In genomic region chr3R:7506314-7506988, dm6 we compare ENCODE assay signal across 1 fruit fly cellular context.
TF ChIP-seq lines count a peak whose summit lies in the region.

No protein-coding gene starts in this region.

TF ChIP-seq in whole organism, embryonic, 481 proteins besides CTCF, POLR2A, EP300 and RAD21 (continued from another document and continues in another):
- TF ChIP-seq bowl (GFP tag; IDR thresholded peaks at IDR 0.05; lab: Robert Waterston, UW) (0 out of 2 replicates have a peak, but pooled peaks have one; percentile 49), CG9437 (GFP tag; optimal IDR thresholded peaks at IDR 0.05; lab: Kevin White, UChicago) (peak; percentile 60), her (GFP tag; optimal IDR thresholded peaks at IDR 0.05; lab: Kevin White, UChicago) (peak; percentile 85), NfI (GFP tag; optimal IDR thresholded peaks at IDR 0.05; lab: Kevin White, UChicago) (peak; percentile 83), PHDP (tag; optimal IDR thresholded peaks at IDR 0.05; lab: Kevin White, UChicago) (peak; percentile 89), insv (GFP tag; optimal IDR thresholded peaks at IDR 0.05; lab: Kevin White, UChicago) (no peak), CG6791 (GFP tag; IDR thresholded peaks at IDR 0.05; lab: Robert Waterston, UW; ENCODE audit: partially characterized antibody) (no peak), h (optimal IDR thresholded peaks at IDR 0.05; lab: Kevin White, UChicago) (no peak), C15 (GFP tag; IDR thresholded peaks at IDR 0.05; lab: Robert Waterston, UW) (peak; percentile 77), Taf1 (GFP tag; IDR thresholded peaks at IDR 0.05; lab: Robert Waterston, UW) (peak; percentile 84), trem (tag; optimal IDR thresholded peaks at IDR 0.05; lab: Kevin White, UChicago) (no peak), CG4730 (GFP tag; IDR thresholded peaks at IDR 0.05; lab: Robert Waterston, UW) (peak; percentile 62), mam (GFP tag; optimal IDR thresholded peaks at IDR 0.05; lab: Kevin White, UChicago) (peak; percentile 93), slp2 (GFP tag; optimal IDR thresholded peaks at IDR 0.05; lab: Kevin White, UChicago) (peak; percentile 68), crc (GFP tag; optimal IDR thresholded peaks at IDR 0.05; lab: Kevin White, UChicago) (peak; percentile 83), gsb-n (tag; optimal IDR thresholded peaks at IDR 0.05; lab: Kevin White, UChicago) (no peak), fd3F (GFP tag; optimal IDR thresholded peaks at IDR 0.05; lab: Kevin White, UChicago) (peak; percentile 87), CG6272 (GFP tag; IDR thresholded peaks at IDR 0.05; lab: Robert Waterston, UW) (peak; percentile 59), ssp (GFP tag; IDR thresholded peaks at IDR 0.05; lab: Robert Waterston, UW) (peak; percentile 62; the same call in 1 of the 2 replicates), CG13296 (GFP tag; optimal IDR thresholded peaks at IDR 0.05; lab: Kevin White, UChicago) (peak; percentile 81), GATAe (GFP tag; conservative IDR thresholded peaks at IDR 0.05; lab: Robert Waterston, UW) (no peak; the same call in 1 of the 2 replicates), mld (GFP tag; IDR thresholded peaks at IDR 0.05; lab: Robert Waterston, UW; ENCODE audit: partially characterized antibody) (no peak), CG2889 (GFP tag; IDR thresholded peaks at IDR 0.05; lab: Robert Waterston, UW) (peak; percentile 86), CG1647 (GFP tag; optimal IDR thresholded peaks at IDR 0.05; lab: Kevin White, UChicago) (peak; percentile 64), CG3065 (GFP tag; optimal IDR thresholded peaks at IDR 0.05; lab: Kevin White, UChicago) (no peak), CG4328 (GFP tag; optimal IDR thresholded peaks at IDR 0.05; lab: Kevin White, UChicago) (peak; percentile 26), CG30020 (tag; optimal IDR thresholded peaks at IDR 0.05; lab: Kevin White, UChicago) (no peak), CG12071 (GFP tag; optimal IDR thresholded peaks at IDR 0.05; lab: Kevin White, UChicago) (peak; percentile 79), knrl (GFP tag; IDR thresholded peaks at IDR 0.05; lab: Robert Waterston, UW; ENCODE audit: partially characterized antibody) (no peak), run (tag; optimal IDR thresholded peaks at IDR 0.05; lab: Kevin White, UChicago) (peak; percentile 10), nom (GFP tag; optimal IDR thresholded peaks at IDR 0.05; lab: Kevin White, UChicago) (no peak), Ssrp (tag; optimal IDR thresholded peaks at IDR 0.05; lab: Kevin White, UChicago) (no peak), Doc3 (GFP tag; IDR thresholded peaks at IDR 0.05; lab: Robert Waterston, UW; ENCODE audit: partially characterized antibody) (no peak), CG9727 (GFP tag; optimal IDR thresholded peaks at IDR 0.05; lab: Kevin White, UChicago) (peak; percentile 89), Atf3 (GFP tag; optimal IDR thresholded peaks at IDR 0.05; lab: Kevin White, UChicago) (peak; percentile 39), CG12769 (tag; optimal IDR thresholded peaks at IDR 0.05; lab: Kevin White, UChicago) (peak; percentile 97), zen2 (GFP tag; IDR thresholded peaks at IDR 0.05; lab: Robert Waterston, UW; ENCODE audit: partially characterized antibody) (no peak), CG13287 (GFP tag; IDR thresholded peaks at IDR 0.05; lab: Robert Waterston, UW; ENCODE audit: partially characterized antibody) (no peak), CG4404 (GFP tag; IDR thresholded peaks at IDR 0.05; lab: Robert Waterston, UW) (peak; percentile 53), CG1792 (GFP tag; optimal IDR thresholded peaks at IDR 0.05; lab: Kevin White, UChicago) (peak; percentile 82), CG7987 (GFP tag; optimal IDR thresholded peaks at IDR 0.05; lab: Kevin White, UChicago) (peak; percentile 63), otp (GFP tag; IDR thresholded peaks at IDR 0.05; lab: Robert Waterston, UW) (no peak; the same call in 2 of the 3 replicates), jing (GFP tag; optimal IDR thresholded peaks at IDR 0.05; lab: Kevin White, UChicago) (peak; percentile 42), bcd (GFP tag; optimal IDR thresholded peaks at IDR 0.05; lab: Kevin White, UChicago) (peak; percentile 84), dati (GFP tag; IDR thresholded peaks at IDR 0.05; lab: Robert Waterston, UW) (no peak), CG3407 (GFP tag; optimal IDR thresholded peaks at IDR 0.05; lab: Kevin White, UChicago) (no peak), CG12299 (tag; optimal IDR thresholded peaks at IDR 0.05; lab: Kevin White, UChicago) (peak; percentile 51), vfl (GFP tag; optimal IDR thresholded peaks at IDR 0.05; lab: Kevin White, UChicago) (peak; percentile 86), CG10431 (GFP tag; optimal IDR thresholded peaks at IDR 0.05; lab: Kevin White, UChicago) (no peak), grn (GFP tag; optimal IDR thresholded peaks at IDR 0.05; lab: Kevin White, UChicago) (peak; percentile 23), CG10147 (GFP tag; optimal IDR thresholded peaks at IDR 0.05; lab: Kevin White, UChicago) (peak; percentile 92), CG9817 (tag; optimal IDR thresholded peaks at IDR 0.05; lab: Kevin White, UChicago) (peak; percentile 82), Mrtf (GFP tag; IDR thresholded peaks at IDR 0.05; lab: Robert Waterston, UW) (peak; percentile 81; the same call in 2 of the 3 replicates), Nf-YC (tag; optimal IDR thresholded peaks at IDR 0.05; lab: Kevin White, UChicago) (peak; percentile 0), Sry-δ (GFP tag; optimal IDR thresholded peaks at IDR 0.05; lab: Kevin White, UChicago) (peak; percentile 56), Drgx (GFP tag; IDR thresholded peaks at IDR 0.05; lab: Robert Waterston, UW) (no peak; the same call in 1 of the 2 replicates), CG16815 (GFP tag; optimal IDR thresholded peaks at IDR 0.05; lab: Kevin White, UChicago) (peak; percentile 58), CG12659 (GFP tag; optimal IDR thresholded peaks at IDR 0.05; lab: Kevin White, UChicago) (peak; percentile 86), toy (GFP tag; IDR thresholded peaks at IDR 0.05; lab: Robert Waterston, UW) (peak; percentile 77; the same call in 1 of the 2 replicates), slou (GFP tag; optimal IDR thresholded peaks at IDR 0.05; lab: Kevin White, UChicago) (peak; percentile 44), CG11723 (GFP tag; optimal IDR thresholded peaks at IDR 0.05; lab: Kevin White, UChicago) (peak; percentile 23), Mad (GFP tag; optimal IDR thresholded peaks at IDR 0.05; lab: Kevin White, UChicago) (peak; percentile 79), Antp (GFP tag; optimal IDR thresholded peaks at IDR 0.05; lab: Kevin White, UChicago) (peak; percentile 82), CG42726 (GFP tag; IDR thresholded peaks at IDR 0.05; lab: Robert Waterston, UW; ENCODE audit: partially characterized antibody) (no peak), D19A (tag; optimal IDR thresholded peaks at IDR 0.05; lab: Kevin White, UChicago) (no peak), ATbp (GFP tag; optimal IDR thresholded peaks at IDR 0.05; lab: Kevin White, UChicago) (no peak), CG14860 (GFP tag; IDR thresholded peaks at IDR 0.05; lab: Robert Waterston, UW; ENCODE audit: partially characterized antibody) (no peak), CoRest (tag; optimal IDR thresholded peaks at IDR 0.05; lab: Kevin White, UChicago) (peak; percentile 86), sim (GFP tag; IDR thresholded peaks at IDR 0.05; lab: Robert Waterston, UW) (no peak), eve (GFP tag; optimal IDR thresholded peaks at IDR 0.05; lab: Kevin White, UChicago) (peak in 1 of 2 experiments; percentile 24), Lpt (GFP tag; optimal IDR thresholded peaks at IDR 0.05; lab: Kevin White, UChicago) (no peak), sob (GFP tag; IDR thresholded peaks at IDR 0.05; lab: Robert Waterston, UW) (peak; percentile 90), CG7786 (GFP tag; optimal IDR thresholded peaks at IDR 0.05; lab: Kevin White, UChicago) (peak; percentile 90), Bgb (GFP tag; IDR thresholded peaks at IDR 0.05; lab: Robert Waterston, UW; ENCODE audit: partially characterized antibody) (no peak), ab (GFP tag; optimal IDR thresholded peaks at IDR 0.05; lab: Kevin White, UChicago) (peak; percentile 78), CG31224 (GFP tag; IDR thresholded peaks at IDR 0.05; lab: Robert Waterston, UW) (peak; percentile 83), Hey (tag; optimal IDR thresholded peaks at IDR 0.05; lab: Kevin White, UChicago) (peak; percentile 3), p53 (GFP tag; optimal IDR thresholded peaks at IDR 0.05; lab: Kevin White, UChicago) (peak; percentile 53), Doc2 (GFP tag; IDR thresholded peaks at IDR 0.05; lab: Robert Waterston, UW) (0 out of 2 replicates have a peak, but pooled peaks have one; percentile 36), CG13424 (tag; optimal IDR thresholded peaks at IDR 0.05; lab: Kevin White, UChicago) (peak; percentile 67), CG17568 (GFP tag; optimal IDR thresholded peaks at IDR 0.05; lab: Kevin White, UChicago) (peak; percentile 57), CG12236 (GFP tag; optimal IDR thresholded peaks at IDR 0.05; lab: Kevin White, UChicago) (peak; percentile 27), eyg (GFP tag; optimal IDR thresholded peaks at IDR 0.05; lab: Kevin White, UChicago) (peak; percentile 86), MBD-R2 (GFP tag; IDR thresholded peaks at IDR 0.05; lab: Robert Waterston, UW) (peak; percentile 80), CG7556 (GFP tag; optimal IDR thresholded peaks at IDR 0.05; lab: Kevin White, UChicago) (peak; percentile 79), CG12219 (GFP tag; optimal IDR thresholded peaks at IDR 0.05; lab: Kevin White, UChicago) (peak; percentile 58), rib (GFP tag; IDR thresholded peaks at IDR 0.05; lab: Robert Waterston, UW) (peak; percentile 91), CG15696 (tag; optimal IDR thresholded peaks at IDR 0.05; lab: Kevin White, UChicago) (peak; percentile 27), gro (GFP tag; optimal IDR thresholded peaks at IDR 0.05; lab: Kevin White, UChicago) (peak; percentile 96), HLH4C (GFP tag; IDR thresholded peaks at IDR 0.05; lab: Robert Waterston, UW; ENCODE audit: partially characterized antibody) (no peak), unpg (GFP tag; optimal IDR thresholded peaks at IDR 0.05; lab: Kevin White, UChicago) (peak; percentile 84), CG11696 (GFP tag; IDR thresholded peaks at IDR 0.05; lab: Robert Waterston, UW) (peak; percentile 57; the same call in 1 of the 2 replicates), Hsf (GFP tag; optimal IDR thresholded peaks at IDR 0.05; lab: Kevin White, UChicago) (peak; percentile 86), klu (GFP tag; IDR thresholded peaks at IDR 0.05; lab: Robert Waterston, UW) (peak; percentile 70; the same call in 1 of the 2 replicates), Rx (GFP tag; IDR thresholded peaks at IDR 0.05; lab: Robert Waterston, UW) (no peak), tin (GFP tag; optimal IDR thresholded peaks at IDR 0.05; lab: Kevin White, UChicago) (peak; percentile 52), fu2 (GFP tag; optimal IDR thresholded peaks at IDR 0.05; lab: Kevin White, UChicago) (peak; percentile 87), CG9797 (GFP tag; optimal IDR thresholded peaks at IDR 0.05; lab: Kevin White, UChicago) (no peak), HLH3B (GFP tag; IDR thresholded peaks at IDR 0.05; lab: Robert Waterston, UW) (peak; percentile 57), Elba2 (GFP tag; optimal IDR thresholded peaks at IDR 0.05; lab: Kevin White, UChicago) (no peak), CG10959 (GFP tag; IDR thresholded peaks at IDR 0.05; lab: Robert Waterston, UW) (no peak), bbx (GFP tag; IDR thresholded peaks at IDR 0.05; lab: Robert Waterston, UW; ENCODE audit: partially characterized antibody) (no peak), BtbVII (GFP tag; optimal IDR thresholded peaks at IDR 0.05; lab: Kevin White, UChicago) (peak; percentile 80), croc (GFP tag; conservative IDR thresholded peaks at IDR 0.05; lab: Robert Waterston, UW) (0 out of 3 replicates have a peak, but pooled peaks have one; percentile 14), Dad (GFP tag; optimal IDR thresholded peaks at IDR 0.05; lab: Kevin White, UChicago) (peak; percentile 78), hb (GFP tag; IDR thresholded peaks at IDR 0.05; lab: Robert Waterston, UW; ENCODE audit: partially characterized antibody) (no peak), emc (GFP tag; optimal IDR thresholded peaks at IDR 0.05; lab: Kevin White, UChicago) (peak; percentile 85), dm (GFP tag; optimal IDR thresholded peaks at IDR 0.05; lab: Kevin White, UChicago) (peak; percentile 69), CG2199 (GFP tag; IDR thresholded peaks at IDR 0.05; lab: Robert Waterston, UW) (no peak), CG15073 (GFP tag; optimal IDR thresholded peaks at IDR 0.05; lab: Kevin White, UChicago) (no peak), CG3847 (GFP tag; IDR thresholded peaks at IDR 0.05; lab: Robert Waterston, UW) (peak; percentile 93), luna (GFP tag; optimal IDR thresholded peaks at IDR 0.05; lab: Kevin White, UChicago) (peak; percentile 93), CG33213 (GFP tag; optimal IDR thresholded peaks at IDR 0.05; lab: Kevin White, UChicago) (peak; percentile 66), gcm2 (GFP tag; optimal IDR thresholded peaks at IDR 0.05; lab: Kevin White, UChicago) (peak; percentile 39), caup (GFP tag; optimal IDR thresholded peaks at IDR 0.05; lab: Kevin White, UChicago; ENCODE audit: severe bottlenecking) (peak; percentile 90), CG10321 (GFP tag; IDR thresholded peaks at IDR 0.05; lab: Robert Waterston, UW) (peak; percentile 57), z (GFP tag; IDR thresholded peaks at IDR 0.05; lab: Robert Waterston, UW) (no peak), CG10209 (GFP tag; optimal IDR thresholded peaks at IDR 0.05; lab: Kevin White, UChicago) (peak; percentile 81), CG10565 (GFP tag; optimal IDR thresholded peaks at IDR 0.05; lab: Kevin White, UChicago) (no peak), org-1 (GFP tag; optimal IDR thresholded peaks at IDR 0.05; lab: Kevin White, UChicago) (peak; percentile 73), tgo (GFP tag; IDR thresholded peaks at IDR 0.05; lab: Robert Waterston, UW) (peak; percentile 80), CG11247 (GFP tag; IDR thresholded peaks at IDR 0.05; lab: Robert Waterston, UW) (peak; percentile 88), CG3163 (GFP tag; optimal IDR thresholded peaks at IDR 0.05; lab: Kevin White, UChicago) (peak; percentile 56), CG17612 (GFP tag; IDR thresholded peaks at IDR 0.05; lab: Robert Waterston, UW) (0 out of 2 replicates have a peak, but pooled peaks have one; percentile 45), Tbp (GFP tag; optimal IDR thresholded peaks at IDR 0.05; lab: Kevin White, UChicago) (no peak), Rfx (GFP tag; IDR thresholded peaks at IDR 0.05; lab: Robert Waterston, UW) (peak; percentile 96), esg (GFP tag; conservative IDR thresholded peaks at IDR 0.05; lab: Robert Waterston, UW) (peak; percentile 70), CG10462 (GFP tag; optimal IDR thresholded peaks at IDR 0.05; lab: Kevin White, UChicago) (peak; percentile 41), dmrt99B (tag; optimal IDR thresholded peaks at IDR 0.05; lab: Kevin White, UChicago) (peak; percentile 68)
